Worm (Caenorhabditis elegans): ENCODE measurements around the gene odr-8.

odr-8 gene

DNA sequence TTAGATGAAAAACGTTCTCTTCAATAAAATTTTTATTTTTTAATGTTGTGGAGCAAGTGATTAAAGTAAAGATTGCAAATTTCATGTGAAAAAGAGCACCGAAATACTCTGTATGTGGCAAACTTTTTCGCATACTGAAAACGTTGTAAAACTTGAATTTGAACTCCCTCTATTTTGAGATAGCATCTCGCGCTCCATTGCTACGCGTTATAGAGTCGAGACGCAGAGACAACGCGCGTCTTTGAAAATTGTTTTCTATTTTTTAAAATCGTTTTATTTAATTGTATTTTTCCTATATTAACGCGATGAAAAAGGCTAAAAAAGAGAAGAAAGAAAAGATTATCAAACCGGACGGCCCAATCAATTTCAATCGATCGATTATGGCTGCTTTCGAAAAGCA, 33.9 kb downstream of the odr-8 start, which contains the start of gene fan-1 (continued):
- TF ChIP-seq spr-3 (GFP tag; optimal IDR thresholded peaks at IDR 0.05) (no peak), ztf-11 (tag; optimal IDR thresholded peaks at IDR 0.05) (no peak), mdt-29 (GFP tag; IDR thresholded peaks at IDR 0.05) (no peak), ces-1 (GFP tag; optimal IDR thresholded peaks at IDR 0.05) (no peak), F49E8.2 (tag; optimal IDR thresholded peaks at IDR 0.05; ENCODE audit: borderline replicate concordance) (no peak), nhr-28 (tag; optimal IDR thresholded peaks at IDR 0.05) (no peak), hmg-1.1 (GFP tag; IDR thresholded peaks at IDR 0.05) (peak; percentile 51), nhr-102 (tag; optimal IDR thresholded peaks at IDR 0.05) (no peak), lin-13 (GFP tag; optimal IDR thresholded peaks at IDR 0.05) (no peak), egl-43 (GFP tag; IDR thresholded peaks at IDR 0.05) (no peak), ztf-7 (tag; optimal IDR thresholded peaks at IDR 0.05) (no peak), duxl-1 (tag; optimal IDR thresholded peaks at IDR 0.05; ENCODE audit: poor library complexity) (no peak), egl-27 (tag; optimal IDR thresholded peaks at IDR 0.05) (no peak), dmd-8 (GFP tag; IDR thresholded peaks at IDR 0.05) (no peak), saeg-2 (GFP tag; IDR thresholded peaks at IDR 0.05) (no peak), cey-2 (tag; optimal IDR thresholded peaks at IDR 0.05; ENCODE audit: borderline replicate concordance, insufficient read depth) (no peak), daf-12 (tag; optimal IDR thresholded peaks at IDR 0.05) (no peak), pqm-1 (tag; optimal IDR thresholded peaks at IDR 0.05) (no peak), dmd-6 (GFP tag; IDR thresholded peaks at IDR 0.05) (no peak), fos-1 (tag; optimal IDR thresholded peaks at IDR 0.05) (no peak), madf-9 (GFP tag; conservative IDR thresholded peaks at IDR 0.05) (no peak), mes-2 (tag; optimal IDR thresholded peaks at IDR 0.05; ENCODE audit: poor library complexity, severe bottlenecking) (no peak), dpl-1 (GFP tag; optimal IDR thresholded peaks at IDR 0.05) (peak; percentile 94), ceh-28 (tag; optimal IDR thresholded peaks at IDR 0.05) (no peak), Y5F2A.4 (GFP tag; optimal IDR thresholded peaks at IDR 0.05) (no peak), nhr-10 (tag; optimal IDR thresholded peaks at IDR 0.05) (no peak), zag-1 (tag; optimal IDR thresholded peaks at IDR 0.05) (no peak), nhr-42 (GFP tag; IDR thresholded peaks at IDR 0.05) (0 out of 2 replicates have a peak, but pooled peaks have one; percentile 30), F10B5.3 (tag; optimal IDR thresholded peaks at IDR 0.05) (no peak), vab-7 (GFP tag; IDR thresholded peaks at IDR 0.05) (no peak), T26A8.4 (GFP tag; IDR thresholded peaks at IDR 0.05) (no peak), daf-16 (GFP tag; optimal IDR thresholded peaks at IDR 0.05) (no peak), daf-16 (tag; optimal IDR thresholded peaks at IDR 0.05) (no peak), ctbp-1 (GFP tag; IDR thresholded peaks at IDR 0.05) (no peak), mxl-3 (GFP tag; optimal IDR thresholded peaks at IDR 0.05) (no peak), F37D6.2 (tag; optimal IDR thresholded peaks at IDR 0.05) (peak; percentile 2), rbr-2 (tag; optimal IDR thresholded peaks at IDR 0.05) (no peak), lin-15B (tag; optimal IDR thresholded peaks at IDR 0.05) (no peak), zip-11 (GFP tag; IDR thresholded peaks at IDR 0.05) (no peak), aly-2 (tag; optimal IDR thresholded peaks at IDR 0.05) (no peak), nhr-41 (GFP tag; IDR thresholded peaks at IDR 0.05) (no peak), lsy-2 (tag; optimal IDR thresholded peaks at IDR 0.05) (peak in 1 of 2 experiments; percentile 70), F26F4.8 (GFP tag; conservative IDR thresholded peaks at IDR 0.05) (no peak), tra-1 (GFP tag; IDR thresholded peaks at IDR 0.05) (no peak), Y75B8A.6 (GFP tag; IDR thresholded peaks at IDR 0.05) (no peak), daf-8 (GFP tag; IDR thresholded peaks at IDR 0.05) (no peak), skn-1 (tag; optimal IDR thresholded peaks at IDR 0.05) (no peak), mep-1 (tag; optimal IDR thresholded peaks at IDR 0.05) (peak; percentile 28), mxl-2 (GFP tag; conservative IDR thresholded peaks at IDR 0.05) (no peak), F44E2.7 (GFP tag; IDR thresholded peaks at IDR 0.05) (no peak), nhr-25 (tag; optimal IDR thresholded peaks at IDR 0.05; ENCODE audit: borderline replicate concordance, insufficient read depth) (no peak), zfp-2 (tag; optimal IDR thresholded peaks at IDR 0.05) (no peak)
